Fruit fly (Drosophila melanogaster) whole organism: ENCODE data around the gene CG9915.

ENCODE experiments used
- CG8478 ChIP-seq: fragments of >200 bp; optimal IDR thresholded peaks from 2 replicates; lab custom pipeline; 2018; ENCODE audit warnings: inconsistent platforms
- Dll ChIP-seq: fragments of >200 bp; optimal IDR thresholded peaks from 2 replicates; lab custom pipeline; 2017
- EcR ChIP-seq, 2 experiments: fragments of >200 bp; optimal IDR thresholded peaks; 2 replicates each; lab custom pipeline; 2017; ENCODE audit warnings: missing biosample characterization in 2 of 2, missing genetic modification characterization in 2 of 2, missing genetic modification reagents in 2 of 2
- pan ChIP-seq: fragments of >200 bp; optimal IDR thresholded peaks from 2 replicates; lab custom pipeline; 2017
- psq ChIP-seq: fragments of >200 bp; optimal IDR thresholded peaks from 2 replicates; lab custom pipeline; 2017
- usp ChIP-seq: fragments of >200 bp; optimal IDR thresholded peaks from 2 replicates; lab custom pipeline; 2017; ENCODE audit warnings: missing biosample characterization, missing genetic modification characterization, mixed read lengths

- no peak for TF ChIP-seq CG8478 (lab: Kevin White, UChicago)
- TF ChIP-seq pan (lab: Kevin White, UChicago) = no peak
- TF ChIP-seq usp (GFP tag; lab: Kevin White, UChicago) = no peak
- TF ChIP-seq psq (lab: Kevin White, UChicago) = no peak
- no peak for TF ChIP-seq Dll (lab: Kevin White, UChicago)
- no peak for TF ChIP-seq EcR (GFP tag; optimal IDR thresholded peaks at IDR 0.05; lab: Kevin White, UChicago)
Observed at dm6 chrX:16288999-16289398, 23.9 kb downstream of the CG9915 start.
